Fruit fly (Drosophila melanogaster) whole organism, embryonic: ENCODE results near the gene EloB.

Experiments used
- BEAF-32 ChIP-seq: fragments of 200-800 bp; sonication (Bioruptor generic); optimal IDR thresholded peaks from 3 replicates; lab custom pipeline; 2017; ENCODE audit warnings: missing biosample characterization, missing genetic modification characterization, mild to moderate bottlenecking, moderate library complexity, missing genetic modification reagents
- Blimp-1 ChIP-seq: fragments of 200-800 bp; sonication (Bioruptor generic); optimal IDR thresholded peaks from 3 replicates; lab custom pipeline; 2018; ENCODE audit warnings: missing biosample characterization, missing genetic modification characterization, mild to moderate bottlenecking, moderate library complexity, missing genetic modification reagents
- Bteb2 ChIP-seq: fragments of 200-800 bp; sonication (Bioruptor generic); optimal IDR thresholded peaks from 2 replicates; lab custom pipeline; 2016; ENCODE audit warnings: missing biosample characterization, missing genetic modification characterization
- CG10565 ChIP-seq: fragments of 200-800 bp; sonication (Bioruptor generic); optimal IDR thresholded peaks from 3 replicates; lab custom pipeline; 2016; ENCODE audit warnings: missing biosample characterization, mild to moderate bottlenecking, missing genetic modification characterization
- CG11456 ChIP-seq: fragments of 200-800 bp; sonication (Bioruptor generic); IDR thresholded peaks from 3 replicates; pipeline ENCODE4 v1.3.6; 2022; ENCODE audit warnings: missing biosample characterization, missing genetic modification characterization
- CG11504 ChIP-seq: fragments of 200-800 bp; sonication (Bioruptor generic); optimal IDR thresholded peaks from 3 replicates; lab custom pipeline; 2019; ENCODE audit warnings: missing biosample characterization, mild to moderate bottlenecking, missing genetic modification characterization, moderate library complexity
- CG11560 ChIP-seq: fragments of 200-800 bp; sonication (Bioruptor generic); IDR thresholded peaks from 3 replicates; pipeline ENCODE4 v1.3.6; 2022; ENCODE audit warnings: missing biosample characterization, missing genetic modification characterization
- CG1233 ChIP-seq: fragments of 200-800 bp; sonication (Bioruptor generic); optimal IDR thresholded peaks from 4 replicates; lab custom pipeline; 2018; ENCODE audit warnings: missing biosample characterization, mild to moderate bottlenecking, missing genetic modification characterization
- CG13624 ChIP-seq: fragments of 200-800 bp; sonication (Bioruptor generic); optimal IDR thresholded peaks from 2 replicates; lab custom pipeline; 2016; ENCODE audit warnings: missing biosample characterization, missing genetic modification characterization
- CG14965 ChIP-seq: fragments of 200-800 bp; sonication (Bioruptor generic); optimal IDR thresholded peaks from 2 replicates; lab custom pipeline; 2016; ENCODE audit warnings: missing biosample characterization, missing genetic modification characterization, borderline replicate concordance
- CG15601 ChIP-seq: fragments of 200-800 bp; sonication (Bioruptor generic); optimal IDR thresholded peaks from 3 replicates; lab custom pipeline; 2019; ENCODE audit warnings: missing biosample characterization, mild to moderate bottlenecking, missing genetic modification characterization, moderate library complexity
- CG15696 ChIP-seq: fragments of 200-800 bp; sonication (Bioruptor generic); optimal IDR thresholded peaks from 2 replicates; lab custom pipeline; 2019; ENCODE audit warnings: missing biosample characterization, mild to moderate bottlenecking, missing genetic modification characterization, moderate library complexity
- CG17359 ChIP-seq: fragments of 200-800 bp; sonication (Bioruptor generic); optimal IDR thresholded peaks from 3 replicates; lab custom pipeline; 2018; ENCODE audit warnings: missing biosample characterization, mild to moderate bottlenecking, missing genetic modification characterization, moderate library complexity
- CG17568 ChIP-seq: fragments of 200-800 bp; sonication (Bioruptor generic); optimal IDR thresholded peaks from 2 replicates; lab custom pipeline; 2018; ENCODE audit warnings: missing biosample characterization, mild to moderate bottlenecking, missing genetic modification characterization, moderate library complexity
- CG1792 ChIP-seq: fragments of 200-800 bp; sonication (Bioruptor generic); optimal IDR thresholded peaks from 2 replicates; lab custom pipeline; 2016; ENCODE audit warnings: missing biosample characterization, missing genetic modification characterization
- CG18262 ChIP-seq: fragments of 200-800 bp; optimal IDR thresholded peaks from 3 replicates; lab custom pipeline; 2019; ENCODE audit warnings: missing biosample characterization, mild to moderate bottlenecking, missing genetic modification characterization, moderate library complexity
- CG2116 ChIP-seq: fragments of 200-800 bp; sonication (Bioruptor generic); optimal IDR thresholded peaks from 3 replicates; lab custom pipeline; 2018; ENCODE audit warnings: missing biosample characterization, mild to moderate bottlenecking, missing genetic modification characterization
- CG2199 ChIP-seq: fragments of 200-800 bp; sonication (Bioruptor generic); IDR thresholded peaks from 3 replicates; pipeline ENCODE4 v1.3.6; 2022; ENCODE audit warnings: missing biosample characterization, missing genetic modification characterization
- CG3407 ChIP-seq: fragments of 200-800 bp; sonication (Bioruptor generic); optimal IDR thresholded peaks from 2 replicates; lab custom pipeline; 2018; ENCODE audit warnings: missing biosample characterization, mild to moderate bottlenecking, missing genetic modification characterization
- CG5245 ChIP-seq: fragments of 200-800 bp; sonication (Bioruptor generic); optimal IDR thresholded peaks from 3 replicates; lab custom pipeline; 2016; ENCODE audit warnings: missing biosample characterization, missing genetic modification characterization
- CG8281 ChIP-seq: fragments of 200-800 bp; sonication (Bioruptor generic); optimal IDR thresholded peaks from 2 replicates; lab custom pipeline; 2018; ENCODE audit warnings: missing biosample characterization, mild to moderate bottlenecking, missing genetic modification characterization, moderate library complexity
- CG9727 ChIP-seq: fragments of 200-800 bp; sonication (Bioruptor generic); optimal IDR thresholded peaks from 3 replicates; lab custom pipeline; 2017; ENCODE audit warnings: missing biosample characterization, mild to moderate bottlenecking, missing genetic modification characterization
- HLHmδ ChIP-seq: fragments of 200-800 bp; sonication (Bioruptor generic); optimal IDR thresholded peaks from 2 replicates; lab custom pipeline; 2018; ENCODE audit warnings: missing biosample characterization, mild to moderate bottlenecking, missing genetic modification characterization, moderate library complexity
- Meics ChIP-seq: fragments of 200-800 bp; sonication (Bioruptor generic); optimal IDR thresholded peaks from 2 replicates; lab custom pipeline; 2017; ENCODE audit warnings: missing biosample characterization, mild to moderate bottlenecking, missing genetic modification characterization
- NC2β ChIP-seq: fragments of 200-800 bp; sonication (Bioruptor generic); optimal IDR thresholded peaks from 2 replicates; lab custom pipeline; 2016; ENCODE audit warnings: missing biosample characterization, missing genetic modification characterization
- Side ChIP-seq: fragments of 200-800 bp; sonication (Bioruptor generic); optimal IDR thresholded peaks from 2 replicates; lab custom pipeline; 2016; ENCODE audit warnings: missing biosample characterization, missing genetic modification characterization
- Sin3A ChIP-seq: fragments of >200 bp; optimal IDR thresholded peaks from 2 replicates; lab custom pipeline; 2018
- cg ChIP-seq: fragments of 200-800 bp; sonication (Bioruptor generic); optimal IDR thresholded peaks from 3 replicates; lab custom pipeline; 2019; ENCODE audit warnings: missing biosample characterization, mild to moderate bottlenecking, missing genetic modification characterization, moderate library complexity
- chif ChIP-seq, 2 experiments: fragments of 200-800 bp; sonication (Bioruptor generic); optimal IDR thresholded peaks; 3 replicates each; lab custom pipeline; 2016; ENCODE audit warnings: missing biosample characterization in 2 of 2, missing genetic modification characterization in 2 of 2
- dati ChIP-seq: fragments of 200-800 bp; sonication (Bioruptor generic); IDR thresholded peaks from 2 replicates; pipeline ENCODE4 v1.3.6; 2022; ENCODE audit warnings: missing biosample characterization, missing genetic modification characterization
- dimm ChIP-seq: fragments of 200-800 bp; sonication (Bioruptor generic); IDR thresholded peaks from 2 replicates; pipeline ENCODE4 v1.3.6; 2022; ENCODE audit warnings: missing biosample characterization, missing genetic modification characterization
- ems ChIP-seq: fragments of 200-800 bp; sonication (Bioruptor generic); optimal IDR thresholded peaks from 3 replicates; lab custom pipeline; 2016; ENCODE audit warnings: missing biosample characterization, missing genetic modification characterization
- exex ChIP-seq: fragments of 200-800 bp; sonication (Bioruptor generic); optimal IDR thresholded peaks from 4 replicates; lab custom pipeline; 2018; ENCODE audit warnings: missing biosample characterization, mild to moderate bottlenecking, missing genetic modification characterization, moderate library complexity
- fd3F ChIP-seq: fragments of 200-800 bp; sonication (Bioruptor generic); optimal IDR thresholded peaks from 2 replicates; lab custom pipeline; 2018; ENCODE audit warnings: missing biosample characterization, mild to moderate bottlenecking, missing genetic modification characterization, moderate library complexity
- grn ChIP-seq: fragments of 200-800 bp; sonication (Bioruptor generic); optimal IDR thresholded peaks from 3 replicates; lab custom pipeline; 2017; ENCODE audit warnings: missing biosample characterization, missing genetic modification characterization
- jumu ChIP-seq: fragments of 200-800 bp; sonication (Bioruptor generic); optimal IDR thresholded peaks from 3 replicates; lab custom pipeline; 2016; ENCODE audit warnings: missing biosample characterization, missing genetic modification characterization
- klu ChIP-seq: fragments of 200-800 bp; sonication (Bioruptor generic); IDR thresholded peaks from 2 replicates; pipeline ENCODE4 v1.3.6; 2022; ENCODE audit warnings: missing biosample characterization, missing genetic modification characterization
- mam ChIP-seq: fragments of 200-800 bp; sonication (Bioruptor generic); optimal IDR thresholded peaks from 3 replicates; lab custom pipeline; 2016; ENCODE audit warnings: missing biosample characterization, missing genetic modification characterization
- nau ChIP-seq: fragments of 200-800 bp; sonication (Bioruptor generic); optimal IDR thresholded peaks from 3 replicates; lab custom pipeline; 2017; ENCODE audit warnings: missing biosample characterization, mild to moderate bottlenecking, missing genetic modification characterization, missing genetic modification reagents
- pb ChIP-seq: fragments of 200-800 bp; sonication (Bioruptor generic); optimal IDR thresholded peaks from 3 replicates; lab custom pipeline; 2016; ENCODE audit warnings: missing biosample characterization, missing genetic modification characterization
- pum ChIP-seq: fragments of 200-800 bp; sonication (Bioruptor generic); optimal IDR thresholded peaks from 2 replicates; lab custom pipeline; 2016; ENCODE audit warnings: missing biosample characterization, missing genetic modification characterization
- pzg ChIP-seq: fragments of 200-800 bp; sonication (Bioruptor generic); optimal IDR thresholded peaks from 3 replicates; lab custom pipeline; 2018; ENCODE audit warnings: missing biosample characterization, mild to moderate bottlenecking, missing genetic modification characterization, moderate library complexity
- slbo ChIP-seq: fragments of 200-800 bp; sonication (Bioruptor generic); IDR thresholded peaks from 2 replicates; pipeline ENCODE4 v1.3.6; 2022; ENCODE audit warnings: missing biosample characterization, missing genetic modification characterization
- tx ChIP-seq: fragments of 200-800 bp; sonication (Bioruptor generic); optimal IDR thresholded peaks from 2 replicates; lab custom pipeline; 2016; ENCODE audit warnings: missing biosample characterization, missing genetic modification characterization
- usp ChIP-seq: fragments of >200 bp; optimal IDR thresholded peaks from 2 replicates; lab custom pipeline; 2017; ENCODE audit warnings: missing biosample characterization, missing genetic modification characterization
- wek ChIP-seq: fragments of 200-800 bp; sonication (Bioruptor generic); optimal IDR thresholded peaks from 3 replicates; lab custom pipeline; 2018; ENCODE audit warnings: missing biosample characterization, mild to moderate bottlenecking, missing genetic modification characterization, moderate library complexity
- zen ChIP-seq: fragments of 200-800 bp; sonication (Bioruptor generic); optimal IDR thresholded peaks from 3 replicates; lab custom pipeline; 2018; ENCODE audit warnings: missing biosample characterization, mild to moderate bottlenecking, missing genetic modification characterization, moderate library complexity
- zen2 ChIP-seq: fragments of 200-800 bp; sonication (Bioruptor generic); IDR thresholded peaks from 3 replicates; pipeline ENCODE4 v1.3.6; 2022; ENCODE audit warnings: missing biosample characterization, missing genetic modification characterization; ENCODE audit not compliant: partially characterized antibody
- zfh2 ChIP-seq: fragments of 200-800 bp; sonication (Bioruptor generic); optimal IDR thresholded peaks from 2 replicates; lab custom pipeline; 2016; ENCODE audit warnings: missing biosample characterization, missing genetic modification characterization

Gene EloB

DNA sequence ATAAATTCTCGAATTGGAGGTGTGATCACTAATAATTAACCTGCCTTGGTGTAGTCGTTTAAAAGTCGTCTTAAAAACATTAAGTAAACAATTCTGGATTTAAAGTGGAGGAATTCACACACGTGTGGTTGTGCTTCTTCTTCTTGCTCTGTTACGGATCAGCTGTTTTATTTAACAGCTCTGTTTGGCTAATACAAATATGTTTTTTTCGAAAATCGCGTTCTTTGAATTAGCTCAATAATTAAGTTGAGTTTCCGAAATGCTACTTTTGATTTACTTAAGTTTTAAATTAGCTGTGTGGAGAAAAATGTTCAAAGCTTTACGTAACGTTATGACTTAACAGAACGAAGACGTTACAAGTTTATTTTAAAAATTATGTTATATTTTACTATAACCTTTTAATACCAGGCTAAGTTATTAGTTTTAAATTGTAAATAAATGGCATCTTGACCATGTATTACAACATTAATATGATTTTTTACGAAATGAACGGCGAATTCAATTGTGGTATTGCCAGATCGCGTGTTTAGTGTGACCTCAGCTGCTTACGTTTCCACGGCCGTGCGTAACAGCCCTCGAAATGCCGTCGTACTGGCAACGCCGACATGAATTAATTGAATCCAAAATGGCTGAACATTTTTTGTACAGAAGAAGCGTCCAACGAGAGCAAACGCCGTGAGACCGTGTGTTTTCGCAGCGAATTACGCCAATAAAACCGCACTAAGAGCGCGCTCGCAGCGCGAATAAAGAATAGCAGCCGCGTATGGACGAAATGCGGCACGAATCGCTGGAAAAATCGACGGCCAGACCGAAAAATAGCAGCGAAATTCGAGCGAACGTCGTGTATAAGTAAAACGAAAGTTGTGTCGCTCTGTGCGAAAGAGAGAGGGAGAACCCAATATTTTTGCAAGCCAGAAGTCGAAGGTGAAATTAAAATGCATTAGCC lies 13.1 kb upstream of the EloB start, which contains the start of the genes Pus1 and bon (continued):
- TF ChIP-seq CG14965 (GFP tag; lab: Kevin White, UChicago) (no peak), CG17568 (GFP tag; lab: Kevin White, UChicago) (no peak), pb (GFP tag; lab: Kevin White, UChicago) (no peak), CG5245 (no peak), pum (peak; percentile 14), slbo (GFP tag; lab: Robert Waterston, UW) (peak; percentile 52; the same call in 1 of the 2 replicates), CG8281 (tag; lab: Kevin White, UChicago) (no peak), CG13624 (GFP tag; lab: Kevin White, UChicago) (peak; percentile 8), fd3F (no peak), pzg (GFP tag; lab: Kevin White, UChicago) (peak; percentile 87), chif (GFP tag; optimal IDR thresholded peaks at IDR 0.05; lab: Kevin White, UChicago) (no peak), dimm (GFP tag; lab: Robert Waterston, UW) (no peak), CG1792 (GFP tag; lab: Kevin White, UChicago) (peak; percentile 34), CG15696 (tag; lab: Kevin White, UChicago) (no peak), tx (peak; percentile 33), Meics (GFP tag; lab: Kevin White, UChicago) (no peak), grn (GFP tag; lab: Kevin White, UChicago) (no peak), CG11504 (tag; lab: Kevin White, UChicago) (peak; percentile 29), Sin3A (lab: Kevin White, UChicago) (peak; percentile 43), jumu (GFP tag; lab: Kevin White, UChicago) (peak; percentile 32), Blimp-1 (GFP tag; lab: Kevin White, UChicago) (peak; percentile 51), nau (GFP tag; lab: Kevin White, UChicago) (no peak), cg (GFP tag; lab: Kevin White, UChicago) (peak; percentile 86), NC2β (GFP tag; lab: Kevin White, UChicago) (peak; percentile 46), klu (GFP tag; lab: Robert Waterston, UW) (no peak), Bteb2 (no peak), mam (GFP tag; lab: Kevin White, UChicago) (peak; percentile 41), CG11456 (no peak), Side (GFP tag; lab: Kevin White, UChicago) (peak; percentile 41), CG10565 (no peak), HLHmδ (GFP tag; lab: Kevin White, UChicago) (peak; percentile 37), CG9727 (GFP tag; lab: Kevin White, UChicago) (no peak), CG11560 (tag; lab: Robert Waterston, UW) (no peak), BEAF-32 (GFP tag; lab: Kevin White, UChicago) (peak; percentile 52), dati (GFP tag; lab: Robert Waterston, UW) (no peak), wek (GFP tag; lab: Kevin White, UChicago) (no peak), ems (GFP tag; lab: Kevin White, UChicago) (peak; percentile 19), zen2 (GFP tag; lab: Robert Waterston, UW) (no peak), CG18262 (tag; lab: Kevin White, UChicago) (peak; percentile 21), CG2116 (GFP tag; lab: Kevin White, UChicago) (no peak), CG1233 (no peak), CG2199 (GFP tag; lab: Robert Waterston, UW) (0 out of 3 replicates have a peak, but pooled peaks have one; percentile 16), zfh2 (GFP tag; lab: Kevin White, UChicago) (peak; percentile 17), usp (no peak), CG15601 (peak; percentile 14), zen (peak; percentile 74), CG3407 (GFP tag; lab: Kevin White, UChicago) (no peak), exex (tag; lab: Kevin White, UChicago) (peak; percentile 46), CG17359 (tag; lab: Kevin White, UChicago) (no peak)
